Fruit fly (Drosophila melanogaster) whole organism, adult: Measurements from ENCODE around the gene CG6800.
A peak's percentile ranks its signal among the peaks of the same experiment; 100 is the strongest.

ENCODE experiments used
- CG11617 ChIP-seq: fragments of 200-800 bp; sonication (Bioruptor generic); optimal IDR thresholded peaks from 2 replicates; lab custom pipeline; 2017; ENCODE audit warnings: mild to moderate bottlenecking, missing biosample characterization, missing genetic modification reagents, missing genetic modification characterization
- CG12768 ChIP-seq: fragments of 200-800 bp; sonication (Bioruptor generic); optimal IDR thresholded peaks from 2 replicates; lab custom pipeline; 2017; ENCODE audit warnings: missing biosample characterization, missing genetic modification characterization, mild to moderate bottlenecking, moderate library complexity, missing genetic modification reagents
- CG14711 ChIP-seq: fragments of 200-800 bp; sonication (Bioruptor generic); optimal IDR thresholded peaks from 2 replicates; lab custom pipeline; 2018; ENCODE audit warnings: missing biosample characterization, mild to moderate bottlenecking, missing genetic modification characterization, moderate library complexity
- CG1620 ChIP-seq: fragments of 200-800 bp; sonication (Bioruptor generic); optimal IDR thresholded peaks from 2 replicates; lab custom pipeline; 2016; ENCODE audit warnings: missing biosample characterization, missing genetic modification characterization
- CG33017 ChIP-seq: fragments of 200-800 bp; sonication (Bioruptor generic); optimal IDR thresholded peaks from 2 replicates; lab custom pipeline; 2018; ENCODE audit warnings: missing biosample characterization, mild to moderate bottlenecking, missing genetic modification characterization, moderate library complexity
- CG5204 ChIP-seq: fragments of 200-800 bp; sonication (Bioruptor generic); optimal IDR thresholded peaks from 2 replicates; lab custom pipeline; 2016; ENCODE audit warnings: missing biosample characterization, missing genetic modification characterization
- CG7045 ChIP-seq: fragments of 200-800 bp; sonication (Bioruptor generic); optimal IDR thresholded peaks from 2 replicates; lab custom pipeline; 2017; ENCODE audit warnings: missing biosample characterization, mild to moderate bottlenecking, missing genetic modification characterization
- CG7101 ChIP-seq: fragments of 200-800 bp; sonication (Bioruptor generic); optimal IDR thresholded peaks from 2 replicates; lab custom pipeline; 2018; ENCODE audit warnings: missing biosample characterization, mild to moderate bottlenecking, missing genetic modification characterization, moderate library complexity
- Clk ChIP-seq: fragments of 200-800 bp; sonication (Bioruptor generic); optimal IDR thresholded peaks from 2 replicates; lab custom pipeline; 2017; ENCODE audit warnings: missing biosample characterization, missing genetic modification characterization
- Crg-1 ChIP-seq: fragments of 200-800 bp; sonication (Bioruptor generic); optimal IDR thresholded peaks from 2 replicates; lab custom pipeline; 2016; ENCODE audit warnings: missing biosample characterization, missing genetic modification characterization
- Hr96 ChIP-seq: fragments of 200-800 bp; sonication (Bioruptor generic); optimal IDR thresholded peaks from 2 replicates; lab custom pipeline; 2016; ENCODE audit warnings: missing biosample characterization, missing genetic modification characterization
- Mnt ChIP-seq: fragments of 200-800 bp; sonication (Bioruptor generic); optimal IDR thresholded peaks from 2 replicates; lab custom pipeline; 2016; ENCODE audit warnings: missing biosample characterization, mild to moderate bottlenecking, missing genetic modification characterization
- bab1 ChIP-seq: fragments of 200-800 bp; sonication (Bioruptor generic); optimal IDR thresholded peaks from 3 replicates; lab custom pipeline; 2019; ENCODE audit warnings: missing biosample characterization, mild to moderate bottlenecking, missing genetic modification characterization, moderate library complexity
- cic ChIP-seq: fragments of 200-800 bp; sonication (Bioruptor generic); optimal IDR thresholded peaks from 2 replicates; lab custom pipeline; 2017; ENCODE audit warnings: missing biosample characterization, mild to moderate bottlenecking, missing genetic modification characterization, moderate library complexity
- cnc ChIP-seq, 2 experiments: fragments of >200 bp; optimal IDR thresholded peaks; 2 replicates each; lab custom pipeline; 2017
- kay ChIP-seq: fragments of 200-800 bp; sonication (Bioruptor generic); peaks from one replicate; lab custom pipeline; 2016; ENCODE audit warnings: missing biosample characterization, missing genetic modification characterization, borderline replicate concordance
- ovo ChIP-seq: fragments of 200-800 bp; sonication (Bioruptor generic); optimal IDR thresholded peaks from 2 replicates; lab custom pipeline; 2016; ENCODE audit warnings: missing biosample characterization, missing genetic modification characterization
- pad ChIP-seq: fragments of 200-800 bp; sonication (Bioruptor generic); optimal IDR thresholded peaks from 3 replicates; lab custom pipeline; 2017; ENCODE audit warnings: missing biosample characterization, missing genetic modification characterization, mild to moderate bottlenecking, moderate library complexity, missing genetic modification reagents
- tj ChIP-seq: fragments of 200-800 bp; sonication (Bioruptor generic); optimal IDR thresholded peaks from 3 replicates; lab custom pipeline; 2017; ENCODE audit warnings: missing biosample characterization, mild to moderate bottlenecking, missing genetic modification characterization, moderate library complexity
- toe ChIP-seq: fragments of 200-800 bp; sonication (Bioruptor generic); optimal IDR thresholded peaks from 2 replicates; lab custom pipeline; 2016; ENCODE audit warnings: missing biosample characterization, missing genetic modification characterization

Gene CG6800

DNA sequence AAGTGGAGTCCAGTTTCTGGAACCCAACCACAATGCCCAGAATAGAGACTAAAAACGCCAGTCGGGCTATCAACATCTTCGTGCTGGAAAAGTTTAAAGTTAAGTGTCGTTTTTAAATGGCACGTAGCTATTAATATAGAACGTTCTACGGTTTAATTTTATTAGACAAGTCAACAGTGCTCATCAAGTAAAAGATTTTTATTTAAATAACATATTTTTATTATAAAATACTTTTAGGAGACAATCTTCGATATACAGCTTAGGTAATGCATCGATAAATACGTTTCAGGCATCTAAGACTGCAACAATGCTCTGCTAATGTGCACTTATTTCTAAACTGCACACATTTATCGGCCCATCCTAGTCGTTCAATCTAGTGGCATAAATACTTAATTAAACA is 39.2 kb upstream of the CG6800 start, which contains the start of gene CG42869:
TSS of gene CG42869 (minus strand) at position 101 of the 400 bp plus-strand sequence.
- TF ChIP-seq CG14711 (no peak), bab1 (GFP tag; lab: Kevin White, UChicago) (no peak), CG1620 (GFP tag; lab: Kevin White, UChicago) (no peak), CG12768 (GFP tag; lab: Kevin White, UChicago) (no peak), ovo (GFP tag; lab: Kevin White, UChicago) (no peak), CG7101 (no peak), pad (no peak), CG33017 (no peak), CG7045 (GFP tag; lab: Kevin White, UChicago) (no peak)

DNA sequence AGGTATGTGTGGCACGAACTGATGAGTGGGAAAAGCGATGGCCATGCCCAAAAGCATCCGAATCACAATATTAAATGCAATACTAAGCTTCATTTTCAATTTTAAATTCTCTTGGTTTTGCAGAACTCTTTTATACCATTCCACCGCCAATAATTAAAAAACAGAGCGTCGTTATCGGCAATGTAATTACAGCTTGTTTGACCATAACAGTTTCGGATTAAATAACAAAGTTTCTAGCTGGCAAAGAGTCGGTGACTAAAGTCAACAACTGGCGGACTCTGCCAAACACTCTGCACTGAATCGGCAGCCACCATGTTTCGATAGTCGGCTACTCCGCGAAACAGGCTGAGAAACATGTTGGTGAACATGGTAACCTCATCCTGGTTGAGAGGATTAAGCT is 38.7 kb upstream of the CG6800 start, which contains the start of gene CG42870:
TSS of gene CG42870 (minus strand) at position 101 of the 400 bp plus-strand sequence.
- TF ChIP-seq CG5204 (GFP tag; lab: Kevin White, UChicago): no peak
- TF ChIP-seq CG7101: no peak
- TF ChIP-seq bab1 (GFP tag; lab: Kevin White, UChicago): no peak
- no peak for TF ChIP-seq CG1620 (GFP tag; lab: Kevin White, UChicago)
- TF ChIP-seq ovo (GFP tag; lab: Kevin White, UChicago): no peak
- TF ChIP-seq Crg-1 (GFP tag; lab: Kevin White, UChicago): no peak
- TF ChIP-seq Hr96: no peak
- no peak for TF ChIP-seq CG14711
- TF ChIP-seq cic (GFP tag; lab: Kevin White, UChicago): no peak
- no peak for TF ChIP-seq toe (GFP tag; lab: Kevin White, UChicago)
- no peak for TF ChIP-seq pad
- no peak for TF ChIP-seq Mnt (GFP tag; lab: Kevin White, UChicago)
- TF ChIP-seq Clk: no peak
- TF ChIP-seq CG12768 (GFP tag; lab: Kevin White, UChicago): no peak
- TF ChIP-seq cnc (optimal IDR thresholded peaks at IDR 0.05; lab: Kevin White, UChicago): no peak
- no peak for TF ChIP-seq tj (GFP tag; lab: Kevin White, UChicago)
- no peak for TF ChIP-seq CG33017
- no peak for TF ChIP-seq CG11617

DNA sequence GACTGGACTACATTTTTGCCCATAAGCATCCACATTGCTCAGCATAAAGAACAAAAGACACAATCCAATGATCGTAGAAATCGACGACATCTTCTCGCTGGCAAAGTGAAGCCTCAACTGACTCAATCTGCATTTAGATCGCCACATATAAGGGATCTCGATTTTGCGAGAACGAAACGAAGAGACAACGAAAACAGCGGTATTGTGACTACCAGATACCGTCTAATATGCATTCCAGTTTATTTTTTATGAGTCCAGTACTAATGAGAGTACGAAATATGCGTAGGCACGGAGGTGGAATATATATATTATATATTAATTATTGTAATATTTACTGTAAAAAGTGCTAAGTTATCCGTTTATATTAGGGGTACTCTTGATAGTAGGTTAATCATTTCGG is 36.9 kb upstream of the CG6800 start, which contains the start of gene CG34034:
TSS of gene CG34034 (minus strand) at position 101 of the 400 bp plus-strand sequence.
- TF ChIP-seq CG5204 (GFP tag; lab: Kevin White, UChicago): no peak
- TF ChIP-seq CG7101: no peak
- no peak for TF ChIP-seq ovo (GFP tag; lab: Kevin White, UChicago)
- TF ChIP-seq toe (GFP tag; lab: Kevin White, UChicago): no peak
- TF ChIP-seq bab1 (GFP tag; lab: Kevin White, UChicago): no peak
- no peak for TF ChIP-seq CG12768 (GFP tag; lab: Kevin White, UChicago)
- TF ChIP-seq CG7045 (GFP tag; lab: Kevin White, UChicago): no peak
- TF ChIP-seq kay (GFP tag; lab: Kevin White, UChicago): no peak
- TF ChIP-seq cic (GFP tag; lab: Kevin White, UChicago): no peak
- no peak for TF ChIP-seq CG33017
- TF ChIP-seq CG11617: no peak
- no peak for TF ChIP-seq cnc (optimal IDR thresholded peaks at IDR 0.05; lab: Kevin White, UChicago)
- no peak for TF ChIP-seq Hr96
- no peak for TF ChIP-seq CG14711
- no peak for TF ChIP-seq pad
- TF ChIP-seq CG1620 (GFP tag; lab: Kevin White, UChicago): no peak

DNA sequence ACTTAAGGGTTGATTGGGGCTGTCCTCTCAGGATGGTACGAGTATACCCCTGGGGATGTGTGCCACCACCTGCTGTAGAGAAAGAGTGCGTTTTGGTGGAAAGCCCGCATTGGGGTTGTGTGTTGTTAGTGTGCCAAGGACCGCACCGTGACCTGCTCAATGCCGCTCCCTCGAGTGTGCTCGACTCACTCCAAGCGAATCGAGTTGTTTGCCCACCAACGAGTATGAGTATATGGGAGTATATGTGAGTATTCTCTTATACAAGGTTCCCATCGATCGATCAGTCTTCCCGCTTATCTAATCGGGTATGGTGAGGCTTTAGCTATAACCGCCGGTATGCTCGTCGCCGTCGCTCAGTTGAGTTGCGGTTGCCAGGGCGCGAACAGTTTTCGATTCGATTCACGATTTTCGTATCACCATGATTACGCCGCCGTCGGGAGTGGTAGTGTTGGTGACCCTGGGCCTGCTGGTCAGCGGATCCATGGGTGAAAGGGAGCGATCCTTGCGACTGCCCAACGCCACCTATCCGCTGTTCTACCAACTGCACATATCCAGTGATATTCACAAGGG is 36.1 kb upstream of the CG6800 start, which contains the start of gene CG5849:
TSS of gene CG5849 (plus strand) at position 356 of the 570 bp plus-strand sequence.
- TF ChIP-seq Mnt (GFP tag; lab: Kevin White, UChicago) (peak; percentile 22), bab1 (GFP tag; lab: Kevin White, UChicago) (no peak), tj (GFP tag; lab: Kevin White, UChicago) (no peak)

DNA sequence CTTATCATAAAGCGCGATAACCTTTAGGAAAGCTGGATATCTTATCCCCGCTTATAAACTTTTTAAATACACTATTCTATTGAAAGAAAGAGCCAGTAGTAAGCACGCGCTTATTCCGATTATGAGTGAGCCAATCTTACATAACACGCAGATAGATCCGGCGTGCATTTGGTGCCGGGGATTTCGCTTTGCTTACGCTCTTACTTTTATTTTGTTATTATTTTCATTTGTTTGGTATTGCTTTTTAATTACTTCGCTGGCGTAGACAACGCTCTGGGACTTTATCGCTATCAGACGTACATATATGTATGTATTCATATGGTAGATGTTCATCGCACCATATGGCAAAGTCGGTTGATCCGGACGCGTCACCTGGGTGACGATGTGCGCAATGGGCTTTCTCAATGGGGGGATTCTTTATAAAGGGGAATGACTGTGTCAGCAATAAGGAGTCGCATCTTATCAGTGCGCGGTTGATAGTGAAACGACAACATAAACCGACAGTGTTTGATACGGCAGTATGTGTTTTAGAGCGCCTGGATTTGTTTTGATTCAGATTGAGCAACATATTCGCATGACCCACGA is 35.1 kb upstream of the CG6800 start:
- no peak for TF ChIP-seq cnc (optimal IDR thresholded peaks at IDR 0.05; lab: Kevin White, UChicago)
- peak; percentile 5 for TF ChIP-seq pad
- peak; percentile 72 for TF ChIP-seq cic (GFP tag; lab: Kevin White, UChicago)
- no peak for TF ChIP-seq CG1620 (GFP tag; lab: Kevin White, UChicago)
- TF ChIP-seq kay (GFP tag; lab: Kevin White, UChicago): peak; percentile 95
- TF ChIP-seq tj (GFP tag; lab: Kevin White, UChicago): peak; percentile 51

DNA sequence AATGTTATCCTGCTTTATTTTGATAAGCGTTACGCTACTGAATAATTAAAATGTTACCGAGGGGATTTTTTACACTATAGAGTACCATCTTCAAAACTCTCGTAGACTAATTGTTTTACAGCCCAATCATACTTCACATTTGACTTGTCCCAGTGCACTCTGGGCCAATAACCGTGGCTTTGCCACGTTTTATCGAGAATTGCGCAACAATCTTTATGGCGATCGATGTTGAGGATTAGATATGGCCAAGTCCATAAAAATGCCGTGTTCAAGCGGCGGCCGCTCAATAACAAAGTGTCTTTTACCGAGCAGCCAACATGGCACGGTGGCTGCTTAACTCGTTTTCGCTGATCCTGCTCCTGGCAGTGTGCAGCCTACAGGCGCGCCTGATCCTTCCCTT is 30.9 kb upstream of the CG6800 start, which contains the start of gene CG31343:
TSS of gene CG31343 (plus strand) at position 279 of the 400 bp plus-strand sequence.
- TF ChIP-seq cic (GFP tag; lab: Kevin White, UChicago) (no peak), ovo (GFP tag; lab: Kevin White, UChicago) (no peak), cnc (optimal IDR thresholded peaks at IDR 0.05; lab: Kevin White, UChicago) (no peak), bab1 (GFP tag; lab: Kevin White, UChicago) (no peak), Clk (no peak), Hr96 (no peak), CG11617 (no peak), CG7045 (GFP tag; lab: Kevin White, UChicago) (no peak), CG33017 (no peak), CG7101 (no peak), tj (GFP tag; lab: Kevin White, UChicago) (no peak), pad (no peak), CG12768 (GFP tag; lab: Kevin White, UChicago) (no peak), kay (GFP tag; lab: Kevin White, UChicago) (no peak), CG5204 (GFP tag; lab: Kevin White, UChicago) (no peak), Mnt (GFP tag; lab: Kevin White, UChicago) (no peak), toe (GFP tag; lab: Kevin White, UChicago) (no peak), CG14711 (no peak), CG1620 (GFP tag; lab: Kevin White, UChicago) (no peak), Crg-1 (GFP tag; lab: Kevin White, UChicago) (no peak)
